Fruit fly (Drosophila melanogaster): ENCODE data around the gene sud1.

The sud1 gene

dm6 chr3R:24926752-24927320 is 9.2 kb upstream of the sud1 start:
- TF ChIP-seq CG8478 (optimal IDR thresholded peaks at IDR 0.05), result no peak
- TF ChIP-seq Dll (optimal IDR thresholded peaks at IDR 0.05), result no peak
- TF ChIP-seq psq (optimal IDR thresholded peaks at IDR 0.05), result no peak
- no peak for TF ChIP-seq EcR (GFP tag; optimal IDR thresholded peaks at IDR 0.05)
- TF ChIP-seq pan (optimal IDR thresholded peaks at IDR 0.05), result no peak
- TF ChIP-seq usp (GFP tag; optimal IDR thresholded peaks at IDR 0.05), result no peak

DNA sequence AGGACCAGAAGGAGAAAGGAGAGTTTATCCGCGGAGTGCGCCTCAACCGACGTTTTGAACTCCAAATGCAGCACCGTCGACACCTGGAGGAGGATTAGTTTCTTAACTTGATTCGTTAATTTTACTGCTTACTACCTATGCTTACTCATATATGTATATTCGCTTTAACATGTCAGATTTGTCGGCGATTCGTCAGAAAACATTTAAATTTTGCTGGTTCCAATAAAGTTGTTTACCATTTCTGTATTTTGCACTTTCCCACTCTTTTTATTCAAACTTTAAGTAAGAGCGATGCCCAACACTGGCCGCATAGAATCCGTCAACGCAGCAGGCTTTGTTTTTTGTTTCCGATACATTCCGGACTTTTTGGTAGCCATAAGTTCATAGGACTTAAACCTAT is 7.3 kb upstream of the sud1 start, which contains the start of gene Trf4-2:
Trf4-2 (plus strand) TSS at position 301 of the 400 bp plus-strand sequence.
- no peak for TF ChIP-seq CG8478 (optimal IDR thresholded peaks at IDR 0.05)
- TF ChIP-seq psq (optimal IDR thresholded peaks at IDR 0.05), result no peak
- no peak for TF ChIP-seq pan (optimal IDR thresholded peaks at IDR 0.05)
- no peak for TF ChIP-seq usp (GFP tag; optimal IDR thresholded peaks at IDR 0.05)
- TF ChIP-seq Dll (optimal IDR thresholded peaks at IDR 0.05), result no peak

DNA sequence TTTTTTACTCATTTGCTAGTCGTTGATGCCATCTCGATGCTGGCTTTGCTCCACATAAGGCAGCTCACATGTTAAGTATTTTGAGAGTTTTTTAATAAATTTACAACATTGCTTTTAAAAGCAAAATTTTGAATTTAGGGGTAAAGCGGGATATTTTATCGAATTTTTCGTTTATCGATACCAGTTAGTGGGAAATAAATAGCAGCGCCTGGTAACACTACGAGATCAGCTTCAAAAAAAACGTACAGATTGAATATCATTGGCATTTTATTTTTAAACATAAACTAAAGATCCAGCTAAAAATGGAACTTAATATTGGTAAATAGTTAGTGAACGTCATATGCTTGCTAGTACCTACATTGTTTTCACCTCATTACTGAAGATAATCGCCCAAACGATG is 4.6 kb upstream of the sud1 start, which contains the start of gene Mink:
Mink (plus strand) TSS at position 204 of the 400 bp plus-strand sequence.
- TF ChIP-seq CG8478 (optimal IDR thresholded peaks at IDR 0.05) (no peak), pan (optimal IDR thresholded peaks at IDR 0.05) (no peak), Dll (optimal IDR thresholded peaks at IDR 0.05) (no peak), usp (GFP tag; optimal IDR thresholded peaks at IDR 0.05) (no peak), EcR (GFP tag; optimal IDR thresholded peaks at IDR 0.05) (no peak)

DNA sequence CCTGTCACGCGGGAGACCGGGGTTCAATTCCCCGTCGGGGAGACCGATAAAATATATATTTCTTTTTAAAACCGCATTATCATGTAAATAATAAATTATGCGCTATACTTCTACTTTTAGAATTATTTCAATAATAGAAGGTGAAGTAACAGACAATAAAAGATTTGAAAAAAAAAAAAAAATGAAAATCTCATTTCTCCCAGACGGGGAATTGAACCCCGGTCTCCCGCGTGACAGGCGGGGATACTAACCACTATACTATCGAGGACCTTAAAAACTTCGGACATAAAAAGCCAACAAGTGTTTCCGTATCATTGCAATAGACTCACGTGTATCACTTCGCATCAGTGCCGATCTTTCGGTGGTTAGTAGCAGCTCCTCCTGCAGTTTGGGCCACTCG is 2.8 kb downstream of the sud1 start:
- TF ChIP-seq usp (GFP tag; optimal IDR thresholded peaks at IDR 0.05) (no peak), EcR (GFP tag; optimal IDR thresholded peaks at IDR 0.05) (no peak), CG8478 (optimal IDR thresholded peaks at IDR 0.05) (no peak), psq (optimal IDR thresholded peaks at IDR 0.05) (no peak)

DNA sequence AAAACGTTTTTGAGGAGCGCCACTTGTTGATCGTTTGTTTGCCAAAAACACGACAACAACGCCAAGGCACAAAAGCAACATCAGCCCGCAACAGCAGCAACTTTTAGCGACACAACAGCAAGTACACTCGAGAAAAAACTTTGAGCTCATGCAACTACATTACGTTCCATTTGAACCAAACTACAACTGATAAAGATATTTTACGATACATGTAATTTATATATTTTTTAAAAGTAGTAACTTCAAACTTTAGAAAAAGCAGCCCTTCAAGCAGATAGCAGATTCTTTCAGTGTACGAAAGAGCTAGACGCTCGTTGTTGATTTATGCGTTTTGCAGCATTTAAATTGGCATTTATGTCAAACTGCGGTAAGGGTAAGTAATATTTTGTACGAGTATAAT is 7.6 kb downstream of the sud1 start:
- TF ChIP-seq pan (optimal IDR thresholded peaks at IDR 0.05) (no peak), psq (optimal IDR thresholded peaks at IDR 0.05) (no peak), CG8478 (optimal IDR thresholded peaks at IDR 0.05) (no peak), usp (GFP tag; optimal IDR thresholded peaks at IDR 0.05) (no peak), EcR (GFP tag; optimal IDR thresholded peaks at IDR 0.05) (no peak), Dll (optimal IDR thresholded peaks at IDR 0.05) (no peak)

dm6 chr3R:24908034-24908433 is 9.6 kb downstream of the sud1 start:
- TF ChIP-seq CG8478 (optimal IDR thresholded peaks at IDR 0.05) (no peak), usp (GFP tag; optimal IDR thresholded peaks at IDR 0.05) (no peak), Dll (optimal IDR thresholded peaks at IDR 0.05) (no peak), EcR (GFP tag; optimal IDR thresholded peaks at IDR 0.05) (no peak), psq (optimal IDR thresholded peaks at IDR 0.05) (no peak), pan (optimal IDR thresholded peaks at IDR 0.05) (no peak)

DNA sequence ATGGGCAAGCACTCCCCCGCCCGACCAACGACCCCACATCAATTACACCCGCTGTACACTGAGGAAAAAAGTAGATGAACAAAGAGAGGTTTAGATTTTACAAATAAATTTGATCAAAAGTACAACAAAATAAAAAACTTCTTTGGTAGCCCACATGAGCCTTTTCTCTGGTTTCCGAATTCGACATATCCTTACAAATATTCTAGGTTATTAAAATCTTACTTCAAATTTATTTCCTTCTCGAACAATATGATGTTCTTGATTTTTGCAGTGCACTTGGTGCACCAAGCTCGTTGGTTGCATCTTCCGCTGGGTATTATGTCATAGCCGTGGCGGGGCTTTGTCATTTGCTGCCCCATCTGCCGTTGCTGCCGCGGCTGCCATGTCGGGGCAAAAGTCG is 11.0 kb downstream of the sud1 start:
- TF ChIP-seq CG8478 (optimal IDR thresholded peaks at IDR 0.05) (no peak), Dll (optimal IDR thresholded peaks at IDR 0.05) (no peak), psq (optimal IDR thresholded peaks at IDR 0.05) (no peak), pan (optimal IDR thresholded peaks at IDR 0.05) (no peak), EcR (GFP tag; optimal IDR thresholded peaks at IDR 0.05) (no peak)

DNA sequence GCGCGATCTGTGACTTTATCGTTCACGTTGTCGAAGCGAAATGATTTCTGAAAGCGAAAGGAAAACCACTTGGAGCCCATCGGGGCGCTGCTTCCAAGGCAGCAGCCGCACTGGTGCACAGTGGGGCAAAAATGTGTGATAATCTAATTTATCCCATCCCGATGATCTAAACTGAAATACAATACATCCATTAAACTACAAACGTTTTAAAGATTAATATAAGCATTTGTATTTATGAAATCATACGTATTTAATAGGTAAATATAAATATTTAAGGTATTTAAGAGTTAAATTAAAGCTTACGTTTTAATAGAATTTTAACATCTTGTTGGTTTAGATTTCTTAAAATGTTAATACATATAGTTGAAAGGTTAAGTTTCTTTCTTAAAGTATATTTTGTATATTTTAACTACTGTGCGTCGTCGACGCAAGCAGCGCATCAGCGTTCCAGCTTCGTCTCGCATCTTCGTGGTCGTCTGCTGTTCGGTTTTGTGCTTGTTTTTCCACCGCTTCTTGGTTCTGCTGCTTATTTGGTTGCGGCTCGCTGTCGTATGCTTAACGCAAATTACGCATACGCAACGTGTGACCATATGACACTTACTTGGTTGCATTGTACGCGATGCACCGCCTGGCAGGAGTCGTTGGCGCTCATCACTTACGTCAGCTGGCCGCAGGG is 11.6 kb downstream of the sud1 start, which contains the start of gene CG13643:
CG13643 (minus strand) TSS at position 46 of the 676 bp plus-strand sequence.
- no peak for TF ChIP-seq Dll (optimal IDR thresholded peaks at IDR 0.05)
- no peak for TF ChIP-seq pan (optimal IDR thresholded peaks at IDR 0.05)
- TF ChIP-seq EcR (GFP tag; optimal IDR thresholded peaks at IDR 0.05), result no peak
- no peak for TF ChIP-seq psq (optimal IDR thresholded peaks at IDR 0.05)
- no peak for TF ChIP-seq CG8478 (optimal IDR thresholded peaks at IDR 0.05)
- no peak for TF ChIP-seq usp (GFP tag; optimal IDR thresholded peaks at IDR 0.05)

dm6 chr3R:24900816-24901215 is 16.8 kb downstream of the sud1 start, which contains the start of gene CG10845:
TSS of gene CG10845 (plus strand) at chr3R:24901116.
- no peak for TF ChIP-seq pan (optimal IDR thresholded peaks at IDR 0.05)
- no peak for TF ChIP-seq usp (GFP tag; optimal IDR thresholded peaks at IDR 0.05)
- no peak for TF ChIP-seq EcR (GFP tag; optimal IDR thresholded peaks at IDR 0.05)
- TF ChIP-seq CG8478 (optimal IDR thresholded peaks at IDR 0.05), result no peak
- no peak for TF ChIP-seq Dll (optimal IDR thresholded peaks at IDR 0.05)
- TF ChIP-seq psq (optimal IDR thresholded peaks at IDR 0.05), result no peak

DNA sequence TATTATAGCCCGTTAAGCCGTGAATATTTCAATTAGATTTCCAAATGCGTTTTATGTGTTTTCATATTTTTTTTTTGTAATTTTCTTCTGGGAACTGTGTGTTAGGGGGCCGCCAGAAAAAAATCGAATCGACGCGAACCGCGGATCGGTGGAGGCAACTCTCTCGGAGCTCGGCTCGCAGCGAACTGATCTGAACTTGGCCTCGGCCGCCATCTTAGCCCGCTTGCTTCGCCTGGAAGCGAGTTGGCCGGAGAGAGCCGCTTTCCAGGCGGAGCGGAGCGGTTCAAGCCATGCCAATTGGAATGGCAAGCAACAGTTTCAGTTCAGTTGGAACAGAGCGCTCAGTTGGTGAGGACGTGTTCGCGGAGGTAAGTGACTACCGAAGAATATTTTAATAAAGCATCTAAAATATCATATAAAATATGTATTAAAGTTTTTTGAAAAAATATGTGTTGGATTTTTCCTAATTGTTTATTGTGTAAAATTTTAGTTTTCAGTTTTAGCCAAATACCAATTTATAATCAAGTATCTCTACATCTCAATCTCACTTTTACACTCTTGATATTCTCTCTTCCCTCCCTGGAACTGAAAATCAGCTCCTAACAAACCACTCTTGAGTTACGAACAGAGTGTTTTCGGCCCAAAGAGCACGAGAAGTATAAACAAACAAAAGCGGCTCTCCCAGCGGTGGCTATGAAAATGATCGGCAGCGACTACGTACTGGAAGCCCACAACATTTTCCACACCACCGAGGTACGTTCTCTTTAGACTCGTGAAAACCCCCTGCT is 23.1 kb downstream of the sud1 start, which contains the start of the genes CG31121 and CG11069:
CG31121 (minus strand) TSS at position 187 of the 788 bp plus-strand sequence.
CG11069 (plus strand) TSS at position 324 of the 788 bp plus-strand sequence.
- no peak for TF ChIP-seq pan (optimal IDR thresholded peaks at IDR 0.05)
- TF ChIP-seq EcR (GFP tag; optimal IDR thresholded peaks at IDR 0.05), result no peak
- TF ChIP-seq CG8478 (optimal IDR thresholded peaks at IDR 0.05), result no peak
- no peak for TF ChIP-seq Dll (optimal IDR thresholded peaks at IDR 0.05)
- no peak for TF ChIP-seq usp (GFP tag; optimal IDR thresholded peaks at IDR 0.05)
- TF ChIP-seq psq (optimal IDR thresholded peaks at IDR 0.05), result no peak

DNA sequence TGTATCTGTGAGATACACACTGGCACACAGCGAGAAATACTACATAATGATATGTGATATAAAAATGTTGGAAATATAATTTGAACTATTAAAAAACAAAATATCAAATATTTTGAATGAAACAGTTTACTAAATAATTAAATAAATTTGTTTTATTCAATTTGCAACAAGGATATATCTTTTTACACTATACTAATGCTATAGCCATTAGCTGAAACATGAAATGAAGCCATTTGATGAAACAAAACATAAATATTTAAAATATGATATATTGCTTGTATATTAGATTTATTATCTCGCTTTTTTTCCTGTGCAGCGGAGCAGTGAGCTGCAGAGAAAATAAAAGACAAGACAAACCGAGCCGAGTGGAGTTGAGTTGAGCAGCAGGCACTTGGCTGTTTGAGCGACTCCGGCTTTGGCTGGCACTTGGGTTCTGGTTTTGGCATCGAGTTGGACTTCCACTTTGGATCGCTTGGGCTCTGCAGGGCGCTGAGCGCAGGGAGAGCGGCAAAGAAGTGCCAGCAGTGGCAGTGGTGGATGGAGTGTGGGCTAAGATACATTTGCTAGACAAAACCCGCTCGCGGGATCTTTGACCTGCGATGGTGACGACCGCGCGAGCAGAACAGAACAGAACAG is 24.2 kb downstream of the sud1 start:
- no peak for TF ChIP-seq usp (GFP tag; optimal IDR thresholded peaks at IDR 0.05)
- peak in 1 of 2 experiments; percentile 86 for TF ChIP-seq EcR (GFP tag; optimal IDR thresholded peaks at IDR 0.05)
